Worm (Caenorhabditis elegans) whole organism, L1 larva: ENCODE data around the gene Y39B6A.37.

Experiments used
- C04F5.9 ChIP-seq: sonication (generic microtip); optimal IDR thresholded peaks from 2 replicates; lab custom pipeline; 2016; ENCODE audit warnings: missing genetic modification characterization, missing compliant biosample characterization
- C34B4.2 ChIP-seq: sonication (generic microtip); optimal IDR thresholded peaks from 2 replicates; lab custom pipeline; 2017; ENCODE audit warnings: mild to moderate bottlenecking, missing genetic modification characterization, missing compliant biosample characterization
- F16B12.6 ChIP-seq: fragments of 150-350 bp; optimal IDR thresholded peaks from 2 replicates; lab custom pipeline; 2014; ENCODE audit warnings: missing biosample characterization, missing genetic modification characterization
- Y116A8C.19 ChIP-seq: sonication (generic microtip); optimal IDR thresholded peaks from 2 replicates; lab custom pipeline; 2016; ENCODE audit warnings: missing compliant biosample characterization, missing genetic modification characterization, borderline replicate concordance
- aha-1 ChIP-seq: fragments of 150-350 bp; optimal IDR thresholded peaks from 2 replicates; lab custom pipeline; 2014; ENCODE audit warnings: missing biosample characterization, missing genetic modification characterization
- alr-1 ChIP-seq: fragments of 200-800 bp; sonication (Bioruptor generic); optimal IDR thresholded peaks from 2 replicates; lab custom pipeline; 2018; ENCODE audit warnings: borderline replicate concordance, mild to moderate bottlenecking, missing genetic modification characterization, missing compliant biosample characterization
- ama-1 ChIP-seq: fragments of 150-350 bp; optimal IDR thresholded peaks from 2 replicates; lab custom pipeline; 2014
- ceh-63 ChIP-seq: fragments of 200-800 bp; sonication (Bioruptor generic); optimal IDR thresholded peaks from 2 replicates; lab custom pipeline; 2018; ENCODE audit warnings: mild to moderate bottlenecking, missing genetic modification characterization, missing compliant biosample characterization
- ceh-8 ChIP-seq: fragments of 200-800 bp; sonication (Bioruptor generic); optimal IDR thresholded peaks from 2 replicates; lab custom pipeline; 2018; ENCODE audit warnings: mild to moderate bottlenecking, missing genetic modification characterization, moderate library complexity, missing compliant biosample characterization
- ceh-90 ChIP-seq: sonication (generic microtip); optimal IDR thresholded peaks from 2 replicates; lab custom pipeline; 2016; ENCODE audit warnings: missing genetic modification characterization, missing compliant biosample characterization
- ces-1 ChIP-seq: fragments of 150-350 bp; optimal IDR thresholded peaks from 2 replicates; lab custom pipeline; 2014; ENCODE audit warnings: missing biosample characterization, missing genetic modification reagents, missing genetic modification characterization
- dsc-1 ChIP-seq: sonication (generic microtip); optimal IDR thresholded peaks from 2 replicates; lab custom pipeline; 2016; ENCODE audit warnings: mild to moderate bottlenecking, missing genetic modification characterization, missing compliant biosample characterization
- efl-3 ChIP-seq: fragments of 200-800 bp; sonication (Bioruptor generic); optimal IDR thresholded peaks from 2 replicates; lab custom pipeline; 2018; ENCODE audit warnings: mild to moderate bottlenecking, missing genetic modification characterization, missing compliant biosample characterization
- egl-13 ChIP-seq: sonication (generic microtip); optimal IDR thresholded peaks from 2 replicates; lab custom pipeline; 2016; ENCODE audit warnings: missing genotype, missing genetic modification reagents, missing genetic modification characterization, missing compliant biosample characterization
- egl-27 ChIP-seq, 2 experiments: fragments of 150-350 bp in 1 of 2; sonication (generic microtip); optimal IDR thresholded peaks; 3 replicates each; lab custom pipeline; 2017 to 2018; ENCODE audit warnings: missing biosample characterization in 2 of 2, missing genetic modification characterization in 2 of 2, missing genetic modification reagents in 2 of 2
- elt-2 ChIP-seq: sonication (generic microtip); optimal IDR thresholded peaks from 2 replicates; lab custom pipeline; 2016; ENCODE audit warnings: missing genetic modification characterization, mild to moderate bottlenecking, inconsistent platforms, missing compliant biosample characterization, missing genetic modification reagents
- elt-3 ChIP-seq, 6 experiments: fragments of 150-350 bp in 1 of 6; sonication (generic microtip); optimal IDR thresholded peaks; 2 replicates each; lab custom pipeline; 2017 to 2018; ENCODE audit warnings: missing biosample characterization in 6 of 6, missing genetic modification characterization in 6 of 6, inconsistent platforms in 1 of 6
- ets-5 ChIP-seq: fragments of 200-800 bp; sonication (Bioruptor generic); IDR thresholded peaks from 2 replicates; pipeline ENCODE4 v1.3.6; 2022; ENCODE audit warnings: missing genetic modification characterization, missing compliant biosample characterization
- fkh-4 ChIP-seq: sonication (generic microtip); optimal IDR thresholded peaks from 2 replicates; lab custom pipeline; 2016; ENCODE audit warnings: missing compliant biosample characterization, missing genetic modification characterization, borderline replicate concordance
- fkh-8 ChIP-seq: sonication (generic microtip); optimal IDR thresholded peaks from 2 replicates; lab custom pipeline; 2016; ENCODE audit warnings: mild to moderate bottlenecking, missing genetic modification characterization, missing compliant biosample characterization
- fos-1 ChIP-seq: fragments of 150-350 bp; optimal IDR thresholded peaks from 2 replicates; lab custom pipeline; 2014; ENCODE audit warnings: missing biosample characterization, missing genetic modification characterization
- grh-1 ChIP-seq: fragments of 200-800 bp; sonication (Bioruptor generic); IDR thresholded peaks from 2 replicates; pipeline ENCODE4 v1.3.6; 2022; ENCODE audit warnings: missing genetic modification reagents, missing genetic modification characterization, missing compliant biosample characterization
- hlh-17 ChIP-seq: fragments of 200-800 bp; sonication (Bioruptor generic); optimal IDR thresholded peaks from 2 replicates; lab custom pipeline; 2018; ENCODE audit warnings: missing genetic modification characterization, mild to moderate bottlenecking, missing compliant biosample characterization, moderate library complexity, borderline replicate concordance
- hpl-2 ChIP-seq: fragments of 150-350 bp; optimal IDR thresholded peaks from 2 replicates; lab custom pipeline; 2014; ENCODE audit warnings: missing biosample characterization, missing genetic modification reagents, missing genetic modification characterization
- jun-1 ChIP-seq: fragments of 150-350 bp; optimal IDR thresholded peaks from 2 replicates; lab custom pipeline; 2014; ENCODE audit warnings: missing biosample characterization, missing genetic modification reagents, missing genetic modification characterization
- lin-13 ChIP-seq: fragments of 150-350 bp; optimal IDR thresholded peaks from 2 replicates; lab custom pipeline; 2014; ENCODE audit warnings: missing biosample characterization, missing genetic modification reagents, missing genetic modification characterization
- lin-15B ChIP-seq: fragments of 150-350 bp; sonication (generic microtip); optimal IDR thresholded peaks from 3 replicates; lab custom pipeline; 2014; ENCODE audit warnings: missing biosample characterization, missing genetic modification characterization
- lin-35 ChIP-seq, 2 experiments: fragments of 150-350 bp; optimal IDR thresholded peaks; 2 replicates each; lab custom pipeline; 2014; ENCODE audit warnings: missing biosample characterization in 2 of 2, missing genetic modification characterization in 2 of 2, missing genetic modification reagents in 2 of 2
- mdl-1 ChIP-seq, 2 experiments: fragments of 150-350 bp; optimal IDR thresholded peaks; 2 replicates each; lab custom pipeline; 2014 to 2017; ENCODE audit warnings: missing biosample characterization in 2 of 2, missing genetic modification characterization in 2 of 2, inconsistent platforms in 1 of 2
- mep-1 ChIP-seq: fragments of 150-350 bp; optimal IDR thresholded peaks from 2 replicates; lab custom pipeline; 2014; ENCODE audit warnings: missing biosample characterization, missing genetic modification characterization
- nhr-12 ChIP-seq: sonication (generic microtip); optimal IDR thresholded peaks from 2 replicates; lab custom pipeline; 2017; ENCODE audit warnings: missing biosample characterization, missing genetic modification characterization
- nhr-20 ChIP-seq: sonication (generic microtip); optimal IDR thresholded peaks from 2 replicates; lab custom pipeline; 2016; ENCODE audit warnings: mild to moderate bottlenecking, missing genetic modification characterization, missing compliant biosample characterization
- nhr-28 ChIP-seq: fragments of 150-350 bp; optimal IDR thresholded peaks from 2 replicates; lab custom pipeline; 2014; ENCODE audit warnings: missing biosample characterization, missing genetic modification characterization
- nhr-47 ChIP-seq: sonication (generic microtip); optimal IDR thresholded peaks from 2 replicates; lab custom pipeline; 2016; ENCODE audit warnings: mild to moderate bottlenecking, missing genetic modification characterization, moderate library complexity, missing compliant biosample characterization
- nhr-71 ChIP-seq: sonication (generic microtip); optimal IDR thresholded peaks from 2 replicates; lab custom pipeline; 2016; ENCODE audit warnings: mild to moderate bottlenecking, missing genetic modification characterization, moderate library complexity, missing compliant biosample characterization
- nhr-77 ChIP-seq: fragments of 150-350 bp; optimal IDR thresholded peaks from 2 replicates; lab custom pipeline; 2014; ENCODE audit warnings: missing biosample characterization, missing genetic modification characterization
- nhr-84 ChIP-seq: sonication (generic microtip); optimal IDR thresholded peaks from 2 replicates; lab custom pipeline; 2017; ENCODE audit warnings: missing biosample characterization, missing genetic modification characterization
- nhr-90 ChIP-seq: sonication (generic microtip); optimal IDR thresholded peaks from 2 replicates; lab custom pipeline; 2016; ENCODE audit warnings: mild to moderate bottlenecking, missing genetic modification characterization, missing compliant biosample characterization; ENCODE audit not compliant: poor library complexity
- pqm-1 ChIP-seq: sonication (generic microtip); optimal IDR thresholded peaks from 3 replicates; lab custom pipeline; 2017; ENCODE audit warnings: missing biosample characterization, missing genetic modification characterization
- skn-1 ChIP-seq: fragments of 150-350 bp; optimal IDR thresholded peaks from 2 replicates; lab custom pipeline; 2014; ENCODE audit warnings: missing biosample characterization, missing genetic modification characterization
- sox-4 ChIP-seq: sonication (generic microtip); optimal IDR thresholded peaks from 2 replicates; lab custom pipeline; 2016; ENCODE audit warnings: missing genetic modification characterization, missing compliant biosample characterization
- sptf-1 ChIP-seq: fragments of 150-350 bp; optimal IDR thresholded peaks from 2 replicates; lab custom pipeline; 2014; ENCODE audit warnings: missing biosample characterization, missing genetic modification characterization
- tbx-2 ChIP-seq: sonication (generic microtip); optimal IDR thresholded peaks from 2 replicates; lab custom pipeline; 2016; ENCODE audit warnings: missing genetic modification characterization, missing compliant biosample characterization
- tlp-1 ChIP-seq: fragments of 150-350 bp; optimal IDR thresholded peaks from 2 replicates; lab custom pipeline; 2014; ENCODE audit warnings: missing biosample characterization, missing genetic modification characterization
- unc-30 ChIP-seq: sonication (generic microtip); optimal IDR thresholded peaks from 2 replicates; lab custom pipeline; 2017; ENCODE audit warnings: missing biosample characterization, missing genetic modification characterization
- unc-86 ChIP-seq: sonication (generic microtip); optimal IDR thresholded peaks from 2 replicates; lab custom pipeline; 2016; ENCODE audit warnings: missing genetic modification characterization, missing compliant biosample characterization
- zag-1 ChIP-seq: fragments of 150-350 bp; optimal IDR thresholded peaks from 2 replicates; lab custom pipeline; 2014; ENCODE audit warnings: missing biosample characterization, missing genetic modification characterization
- ztf-4 ChIP-seq: fragments of 150-350 bp; optimal IDR thresholded peaks from 2 replicates; lab custom pipeline; 2014; ENCODE audit warnings: missing biosample characterization, missing genetic modification characterization

Y39B6A.37 gene

DNA sequence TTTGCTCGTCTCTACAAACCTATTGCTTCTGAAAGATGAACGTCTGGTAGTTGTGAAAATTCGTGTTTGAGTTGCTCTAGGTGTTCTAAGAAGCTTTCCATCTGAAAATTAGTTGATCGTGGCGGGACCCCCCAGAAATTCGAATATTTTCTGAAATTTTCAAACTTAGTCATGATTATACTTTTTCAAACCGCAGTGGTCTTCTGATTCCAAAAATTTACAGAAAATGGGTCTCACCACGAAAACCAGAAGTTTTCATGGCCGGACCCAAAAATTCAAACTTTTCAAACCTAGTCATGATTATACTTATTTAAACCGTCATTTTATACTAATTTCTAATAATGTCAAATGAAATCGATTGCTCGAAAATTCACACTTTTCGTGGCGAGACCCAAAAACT is 30.6 kb upstream of the Y39B6A.37 start, which contains the start of gene ztf-20:
TSS of gene ztf-20 (minus strand) at position 101 of the 400 bp plus-strand sequence.
- TF ChIP-seq fos-1 (tag; lab: Kevin White, UChicago) (no peak), lin-15B (tag; lab: Kevin White, UChicago) (no peak), tbx-2 (tag; lab: Kevin White, UChicago) (no peak), nhr-84 (tag; lab: Kevin White, UChicago) (no peak), ceh-63 (GFP tag; lab: Kevin White, UChicago) (no peak), ces-1 (GFP tag; lab: Kevin White, UChicago) (no peak), nhr-20 (tag; lab: Kevin White, UChicago) (no peak), nhr-71 (tag; lab: Kevin White, UChicago) (no peak), skn-1 (tag; lab: Kevin White, UChicago) (no peak), ets-5 (GFP tag; lab: Robert Waterston, UW) (no peak), unc-86 (tag; lab: Kevin White, UChicago) (no peak), ceh-8 (no peak), alr-1 (tag; lab: Kevin White, UChicago) (no peak)

DNA sequence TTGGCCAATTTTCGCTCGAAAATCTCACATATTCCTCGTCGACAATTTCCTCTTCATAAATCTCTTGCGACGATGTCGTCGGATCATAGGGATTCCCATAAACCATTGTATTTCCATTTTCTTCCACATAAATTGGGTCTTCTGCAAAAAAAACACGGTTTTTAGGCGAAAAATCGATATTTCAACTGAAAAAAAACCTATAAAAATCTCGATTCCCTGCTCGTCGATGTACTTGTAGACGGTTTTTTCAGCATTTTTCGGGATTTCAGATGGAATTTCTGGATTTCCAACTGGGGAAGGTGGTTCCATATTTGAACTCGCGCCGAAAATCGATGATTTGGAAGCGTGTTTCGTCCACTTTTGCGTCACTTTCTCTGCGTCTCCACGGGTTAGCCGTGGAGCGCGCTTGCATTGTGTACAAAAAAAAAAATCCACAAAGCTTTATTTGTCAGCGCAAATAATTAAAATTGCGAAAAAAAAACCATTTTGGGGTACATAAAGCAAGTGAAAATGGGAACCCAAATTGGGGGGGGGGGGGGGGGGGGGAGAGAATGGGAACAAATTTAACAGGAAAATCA is 23.1 kb upstream of the Y39B6A.37 start, which contains the start of gene Y39B6A.43:
TSS of gene Y39B6A.43 (minus strand) at position 351 of the 578 bp plus-strand sequence.
- TF ChIP-seq fkh-4 (tag; lab: Kevin White, UChicago): peak; percentile 75
- peak; percentile 97 for TF ChIP-seq nhr-77 (tag; lab: Kevin White, UChicago)
- peak; percentile 90 for TF ChIP-seq dsc-1 (tag; lab: Kevin White, UChicago)
- TF ChIP-seq nhr-71 (tag; lab: Kevin White, UChicago): peak; percentile 98
- TF ChIP-seq C04F5.9 (tag; lab: Kevin White, UChicago): peak; percentile 80
- no peak for TF ChIP-seq nhr-12 (tag; lab: Kevin White, UChicago)
- no peak for TF ChIP-seq tlp-1 (tag; lab: Kevin White, UChicago)
- peak; percentile 91 for TF ChIP-seq ztf-4
- peak; percentile 66 for TF ChIP-seq sox-4 (tag; lab: Kevin White, UChicago)
- TF ChIP-seq nhr-20 (tag; lab: Kevin White, UChicago): peak; percentile 95
- peak; percentile 77 for TF ChIP-seq C34B4.2
- TF ChIP-seq Y116A8C.19 (tag; lab: Kevin White, UChicago): no peak
- peak; percentile 93 for TF ChIP-seq mep-1 (tag; lab: Kevin White, UChicago)
- TF ChIP-seq mdl-1 (tag; optimal IDR thresholded peaks at IDR 0.05; lab: Kevin White, UChicago): peak in 1 of 2 experiments; percentile 89
- TF ChIP-seq nhr-28 (tag; lab: Kevin White, UChicago): no peak
- TF ChIP-seq elt-3 (tag; optimal IDR thresholded peaks at IDR 0.05; lab: Kevin White, UChicago): peak in 4 of 6 experiments; percentile 58 to 90 (median 70)
- peak; percentile 80 for TF ChIP-seq pqm-1
- peak; percentile 58 for TF ChIP-seq zag-1
- peak; percentile 98 for TF ChIP-seq fkh-8 (tag; lab: Kevin White, UChicago)
- peak; percentile 96 for TF ChIP-seq unc-86 (tag; lab: Kevin White, UChicago)
- no peak for TF ChIP-seq sptf-1
- peak; percentile 97 for TF ChIP-seq nhr-90
- peak; percentile 96 for TF ChIP-seq jun-1 (tag; lab: Kevin White, UChicago)
- peak; percentile 68 for TF ChIP-seq hlh-17 (GFP tag; lab: Kevin White, UChicago)
- TF ChIP-seq alr-1 (tag; lab: Kevin White, UChicago): no peak
- TF ChIP-seq lin-35 (GFP tag; optimal IDR thresholded peaks at IDR 0.05; lab: Kevin White, UChicago): peak; percentile 98 to 100
- peak; percentile 95 for TF ChIP-seq tbx-2 (tag; lab: Kevin White, UChicago)
- peak; percentile 82 for TF ChIP-seq skn-1 (tag; lab: Kevin White, UChicago)
- TF ChIP-seq egl-27 (tag; optimal IDR thresholded peaks at IDR 0.05; lab: Kevin White, UChicago): peak; percentile 57 to 80
- peak; percentile 94 for TF ChIP-seq grh-1 (GFP tag; lab: Robert Waterston, UW)
- TF ChIP-seq aha-1 (tag; lab: Kevin White, UChicago): peak; percentile 94
- TF ChIP-seq ama-1 (lab: Kevin White, UChicago): peak; percentile 17
- peak; percentile 63 for TF ChIP-seq ceh-90 (tag; lab: Kevin White, UChicago)
- peak; percentile 98 for TF ChIP-seq nhr-47 (tag; lab: Kevin White, UChicago)
- TF ChIP-seq efl-3 (GFP tag; lab: Kevin White, UChicago): peak; percentile 42
- peak; percentile 99 for TF ChIP-seq lin-13
- peak; percentile 84 for TF ChIP-seq ceh-8
- peak; percentile 89 for TF ChIP-seq egl-13 (tag; lab: Kevin White, UChicago)
- peak; percentile 63 for TF ChIP-seq F16B12.6 (tag; lab: Kevin White, UChicago)
- peak; percentile 85 for TF ChIP-seq elt-2
- no peak for TF ChIP-seq unc-30
- TF ChIP-seq hpl-2 (GFP tag; lab: Kevin White, UChicago): peak; percentile 96
